Fruit fly (Drosophila melanogaster) whole organism, prepupa: ENCODE data around the gene CG31463.

Experiments
- Blimp-1 ChIP-seq: fragments of 200-800 bp; sonication (Bioruptor generic); optimal IDR thresholded peaks from 3 replicates; lab custom pipeline; 2017; ENCODE audit warnings: missing biosample characterization, missing genetic modification characterization, mild to moderate bottlenecking, moderate library complexity, missing genetic modification reagents
- CG10669 ChIP-seq: fragments of 200-800 bp; sonication (Bioruptor generic); optimal IDR thresholded peaks from 3 replicates; lab custom pipeline; 2018; ENCODE audit warnings: missing biosample characterization, mild to moderate bottlenecking, missing genetic modification characterization, moderate library complexity
- CG15336 ChIP-seq: fragments of 200-800 bp; sonication (Bioruptor generic); IDR thresholded peaks from 2 replicates; pipeline ENCODE4 v1.3.6; 2022; ENCODE audit warnings: missing biosample characterization, missing genetic modification characterization
- CG1621 ChIP-seq: fragments of 200-800 bp; sonication (Bioruptor generic); optimal IDR thresholded peaks from 3 replicates; lab custom pipeline; 2018; ENCODE audit warnings: missing biosample characterization, mild to moderate bottlenecking, missing genetic modification characterization
- CG3032 ChIP-seq: fragments of 200-800 bp; optimal IDR thresholded peaks from 2 replicates; lab custom pipeline; 2019; ENCODE audit warnings: missing biosample characterization, mild to moderate bottlenecking, missing genetic modification characterization, moderate library complexity
- CG31627 ChIP-seq: fragments of 200-800 bp; sonication (Bioruptor generic); optimal IDR thresholded peaks from 3 replicates; lab custom pipeline; 2016; ENCODE audit warnings: missing biosample characterization, missing genetic modification characterization
- CG32006 ChIP-seq: fragments of 200-800 bp; sonication (Bioruptor generic); optimal IDR thresholded peaks from 3 replicates; lab custom pipeline; 2017; ENCODE audit warnings: missing biosample characterization, mild to moderate bottlenecking, missing genetic modification characterization
- CG3919 ChIP-seq: fragments of 200-800 bp; sonication (Bioruptor generic); optimal IDR thresholded peaks from 3 replicates; lab custom pipeline; 2016; ENCODE audit warnings: missing biosample characterization, missing genetic modification characterization
- CG6276 ChIP-seq: fragments of 200-800 bp; sonication (Bioruptor generic); optimal IDR thresholded peaks from 2 replicates; lab custom pipeline; 2017; ENCODE audit warnings: missing biosample characterization, mild to moderate bottlenecking, missing genetic modification characterization
- CG6792 ChIP-seq: fragments of 200-800 bp; sonication (Bioruptor generic); optimal IDR thresholded peaks from 3 replicates; lab custom pipeline; 2016; ENCODE audit warnings: missing biosample characterization, missing genetic modification characterization
- CG6808 ChIP-seq: fragments of 200-800 bp; sonication (Bioruptor generic); optimal IDR thresholded peaks from 3 replicates; lab custom pipeline; 2017; ENCODE audit warnings: missing biosample characterization, missing genetic modification characterization, mild to moderate bottlenecking, moderate library complexity, missing genetic modification reagents
- CG7368 ChIP-seq: fragments of 200-800 bp; sonication (Bioruptor generic); optimal IDR thresholded peaks from 3 replicates; lab custom pipeline; 2016; ENCODE audit warnings: missing biosample characterization, missing genetic modification characterization
- CG9139 ChIP-seq: fragments of 200-800 bp; sonication (Bioruptor generic); optimal IDR thresholded peaks from 3 replicates; lab custom pipeline; 2017; ENCODE audit warnings: missing biosample characterization, mild to moderate bottlenecking, missing genetic modification characterization
- Eip78C ChIP-seq: fragments of 200-800 bp; sonication (Bioruptor generic); peaks from one replicate; lab custom pipeline; 2016; ENCODE audit warnings: missing biosample characterization, missing genetic modification characterization
- Eip93F ChIP-seq: fragments of 200-800 bp; sonication (Bioruptor generic); optimal IDR thresholded peaks from 2 replicates; lab custom pipeline; 2016; ENCODE audit warnings: missing biosample characterization, mild to moderate bottlenecking, missing genetic modification characterization
- Ets96B ChIP-seq: fragments of 200-800 bp; optimal IDR thresholded peaks from 2 replicates; lab custom pipeline; 2019; ENCODE audit warnings: missing biosample characterization, mild to moderate bottlenecking, missing genetic modification characterization, moderate library complexity
- Hr39 ChIP-seq: fragments of 200-800 bp; sonication (Bioruptor generic); optimal IDR thresholded peaks from 2 replicates; lab custom pipeline; 2016; ENCODE audit warnings: missing biosample characterization, missing genetic modification characterization
- Hr4 ChIP-seq: fragments of 200-800 bp; sonication (Bioruptor generic); optimal IDR thresholded peaks from 3 replicates; lab custom pipeline; 2016; ENCODE audit warnings: missing biosample characterization, missing genetic modification characterization
- OdsH ChIP-seq: fragments of 200-800 bp; sonication (Bioruptor generic); optimal IDR thresholded peaks from 3 replicates; lab custom pipeline; 2016; ENCODE audit warnings: missing biosample characterization, missing genetic modification characterization
- Sox14 ChIP-seq: fragments of 200-800 bp; sonication (Bioruptor generic); optimal IDR thresholded peaks from 3 replicates; lab custom pipeline; 2016; ENCODE audit warnings: missing biosample characterization, missing genetic modification characterization
- achi ChIP-seq: fragments of 200-800 bp; sonication (Bioruptor generic); optimal IDR thresholded peaks from 3 replicates; lab custom pipeline; 2016; ENCODE audit warnings: missing biosample characterization, missing genetic modification characterization
- acj6 ChIP-seq: fragments of 200-800 bp; sonication (Bioruptor generic); optimal IDR thresholded peaks from 3 replicates; lab custom pipeline; 2016; ENCODE audit warnings: missing biosample characterization, missing genetic modification characterization
- cyc ChIP-seq: fragments of 200-800 bp; sonication (Bioruptor generic); optimal IDR thresholded peaks from 3 replicates; lab custom pipeline; 2016; ENCODE audit warnings: missing biosample characterization, missing genetic modification characterization
- eg ChIP-seq: fragments of 200-800 bp; sonication (Bioruptor generic); IDR thresholded peaks from 3 replicates; pipeline ENCODE4 v1.3.6; 2022; ENCODE audit warnings: missing biosample characterization, missing genetic modification characterization
- fd59A ChIP-seq: fragments of 200-800 bp; sonication (Bioruptor generic); optimal IDR thresholded peaks from 2 replicates; lab custom pipeline; 2017; ENCODE audit warnings: missing biosample characterization, mild to moderate bottlenecking, missing genetic modification characterization, missing genetic modification reagents
- fd85E ChIP-seq: fragments of 200-800 bp; sonication (Bioruptor generic); optimal IDR thresholded peaks from 3 replicates; lab custom pipeline; 2016; ENCODE audit warnings: missing biosample characterization, missing genetic modification characterization
- fkh ChIP-seq: fragments of 200-800 bp; sonication (Bioruptor generic); optimal IDR thresholded peaks from 3 replicates; lab custom pipeline; 2017; ENCODE audit warnings: missing biosample characterization, mild to moderate bottlenecking, missing genetic modification characterization, moderate library complexity
- lz ChIP-seq: fragments of 200-800 bp; sonication (Bioruptor generic); optimal IDR thresholded peaks from 3 replicates; lab custom pipeline; 2016; ENCODE audit warnings: missing biosample characterization, missing genetic modification characterization
- pdm3 ChIP-seq: fragments of 200-800 bp; sonication (Bioruptor generic); optimal IDR thresholded peaks from 3 replicates; lab custom pipeline; 2016; ENCODE audit warnings: missing biosample characterization, missing genetic modification characterization
- salr ChIP-seq, 2 experiments: fragments of 200-800 bp; sonication (Bioruptor generic); optimal IDR thresholded peaks; 3 replicates each; lab custom pipeline; 2016 to 2018; ENCODE audit warnings: missing biosample characterization in 2 of 2, missing genetic modification characterization in 2 of 2, mild to moderate bottlenecking in 1 of 2
- spab ChIP-seq: fragments of 200-800 bp; sonication (Bioruptor generic); optimal IDR thresholded peaks from 2 replicates; lab custom pipeline; 2017; ENCODE audit warnings: missing biosample characterization, mild to moderate bottlenecking, missing genetic modification characterization, missing genetic modification reagents
- ss ChIP-seq, 2 experiments: fragments of 200-800 bp; sonication (Bioruptor generic); optimal IDR thresholded peaks; 2 replicates in 1 of 2; 3 replicates in 1 of 2; lab custom pipeline; 2017 to 2018; ENCODE audit warnings: mild to moderate bottlenecking in 2 of 2, missing biosample characterization in 2 of 2, missing genetic modification characterization in 2 of 2, moderate library complexity in 1 of 2
- topi ChIP-seq: fragments of 200-800 bp; sonication (Bioruptor generic); optimal IDR thresholded peaks from 3 replicates; lab custom pipeline; 2016; ENCODE audit warnings: missing biosample characterization, missing genetic modification characterization

Gene CG31463

dm6 chr3R:8333768-8334470, 41.8 kb downstream of the CG31463 start, which contains the start of gene Poxm (continued):
- TF ChIP-seq acj6 (GFP tag; lab: Kevin White, UChicago) (peak; percentile 97), CG1621 (peak; percentile 76), topi (GFP tag; lab: Kevin White, UChicago) (peak; percentile 94), CG3919 (GFP tag; lab: Kevin White, UChicago) (peak; percentile 98), CG31627 (GFP tag; lab: Kevin White, UChicago) (peak; percentile 90), CG32006 (GFP tag; lab: Kevin White, UChicago) (peak; percentile 99), lz (GFP tag; lab: Kevin White, UChicago) (peak; percentile 95), CG6276 (GFP tag; lab: Kevin White, UChicago) (peak; percentile 97), eg (GFP tag; lab: Robert Waterston, UW) (peak; percentile 91), Eip93F (GFP tag; lab: Kevin White, UChicago) (peak; percentile 24), achi (peak; percentile 96), Sox14 (GFP tag; lab: Kevin White, UChicago) (peak; percentile 93), Eip78C (GFP tag; lab: Kevin White, UChicago) (peak; percentile 99), spab (GFP tag; lab: Kevin White, UChicago) (peak; percentile 95), pdm3 (GFP tag; lab: Kevin White, UChicago) (peak; percentile 96), CG6808 (GFP tag; lab: Kevin White, UChicago) (peak; percentile 97), Hr39 (peak; percentile 84), CG9139 (GFP tag; lab: Kevin White, UChicago) (peak; percentile 89), fd85E (peak; percentile 60), cyc (GFP tag; lab: Kevin White, UChicago) (peak; percentile 93), CG15336 (GFP tag; lab: Robert Waterston, UW) (peak; percentile 94), Hr4 (GFP tag; lab: Kevin White, UChicago) (peak; percentile 97), salr (GFP tag; optimal IDR thresholded peaks at IDR 0.05; lab: Kevin White, UChicago) (peak; percentile 72 to 98), OdsH (GFP tag; lab: Kevin White, UChicago) (peak; percentile 98), Ets96B (tag; lab: Kevin White, UChicago) (peak; percentile 96)

- no peak for TF ChIP-seq CG10669
- no peak for TF ChIP-seq Blimp-1 (GFP tag; lab: Kevin White, UChicago)
- no peak for TF ChIP-seq fkh
- no peak for TF ChIP-seq CG6792
- no peak for TF ChIP-seq achi
- TF ChIP-seq CG3032 (tag; lab: Kevin White, UChicago): no peak
- no peak for TF ChIP-seq ss (GFP tag; optimal IDR thresholded peaks at IDR 0.05; lab: Kevin White, UChicago)
Observed at dm6 chr3R:8334471-8334783, 42.3 kb downstream of the CG31463 start.

dm6 chr3R:8334982-8335381, 42.8 kb downstream of the CG31463 start:
- no peak for TF ChIP-seq fd85E
- peak; percentile 8 for TF ChIP-seq Eip78C (GFP tag; lab: Kevin White, UChicago)

- TF ChIP-seq Eip78C (GFP tag; lab: Kevin White, UChicago) (peak; percentile 11), fd59A (GFP tag; lab: Kevin White, UChicago) (no peak), CG7368 (GFP tag; lab: Kevin White, UChicago) (no peak), topi (GFP tag; lab: Kevin White, UChicago) (no peak)
- TF ChIP-seq, all 60 proteins: peak for 1
Observed at dm6 chr3R:8336012-8336567, 44.0 kb downstream of the CG31463 start.
